Worm (Caenorhabditis elegans) whole organism, mixed stage, embryonic: ENCODE data around the gene clc-33.
A peak's percentile ranks its signal among the peaks of the same experiment; 100 is the strongest.

Experiments used
- elt-3 ChIP-seq: fragments of 150-350 bp; optimal IDR thresholded peaks from 2 replicates; lab custom pipeline; 2014; ENCODE audit warnings: missing biosample characterization, missing genetic modification characterization
- ham-2 ChIP-seq: fragments of 200-800 bp; sonication (Bioruptor generic); optimal IDR thresholded peaks from 2 replicates; lab custom pipeline; 2018; ENCODE audit warnings: mild to moderate bottlenecking, missing genetic modification characterization, missing compliant biosample characterization
- hlh-1 ChIP-seq: fragments of 150-350 bp; optimal IDR thresholded peaks from 2 replicates; lab custom pipeline; 2014; ENCODE audit warnings: missing biosample characterization, missing genetic modification reagents, missing genetic modification characterization
- mep-1 ChIP-seq: fragments of 150-350 bp; optimal IDR thresholded peaks from 2 replicates; lab custom pipeline; 2017; ENCODE audit warnings: missing biosample characterization, missing genetic modification reagents, missing genetic modification characterization, inconsistent platforms
- nhr-2 ChIP-seq: fragments of 150-350 bp; optimal IDR thresholded peaks from 2 replicates; lab custom pipeline; 2014; ENCODE audit warnings: missing biosample characterization, missing genetic modification characterization
- nhr-28 ChIP-seq: fragments of 150-350 bp; optimal IDR thresholded peaks from 2 replicates; lab custom pipeline; 2014; ENCODE audit warnings: missing biosample characterization, missing genetic modification characterization
- pha-4 ChIP-seq: fragments of 150-350 bp; optimal IDR thresholded peaks from 2 replicates; lab custom pipeline; 2018; ENCODE audit warnings: missing biosample characterization, missing genetic modification reagents, missing genetic modification characterization
- snpc-4 ChIP-seq: fragments of 150-350 bp; optimal IDR thresholded peaks from 2 replicates; lab custom pipeline; 2014; ENCODE audit warnings: missing biosample characterization, missing genetic modification characterization
- unc-120 ChIP-seq: sonication (generic microtip); optimal IDR thresholded peaks from 2 replicates; lab custom pipeline; 2017; ENCODE audit warnings: missing genetic modification characterization, missing compliant biosample characterization; ENCODE audit not compliant: poor library complexity, severe bottlenecking
- unc-39 ChIP-seq: fragments of 150-350 bp; optimal IDR thresholded peaks from 2 replicates; lab custom pipeline; 2014; ENCODE audit warnings: missing biosample characterization, missing genetic modification characterization
- unc-62 ChIP-seq: fragments of 150-350 bp; optimal IDR thresholded peaks from 2 replicates; lab custom pipeline; 2014; ENCODE audit warnings: missing biosample characterization, missing genetic modification reagents, missing genetic modification characterization
- ztf-11 ChIP-seq: fragments of 150-350 bp; optimal IDR thresholded peaks from 2 replicates; lab custom pipeline; 2014; ENCODE audit warnings: missing biosample characterization, missing genetic modification characterization

DNA sequence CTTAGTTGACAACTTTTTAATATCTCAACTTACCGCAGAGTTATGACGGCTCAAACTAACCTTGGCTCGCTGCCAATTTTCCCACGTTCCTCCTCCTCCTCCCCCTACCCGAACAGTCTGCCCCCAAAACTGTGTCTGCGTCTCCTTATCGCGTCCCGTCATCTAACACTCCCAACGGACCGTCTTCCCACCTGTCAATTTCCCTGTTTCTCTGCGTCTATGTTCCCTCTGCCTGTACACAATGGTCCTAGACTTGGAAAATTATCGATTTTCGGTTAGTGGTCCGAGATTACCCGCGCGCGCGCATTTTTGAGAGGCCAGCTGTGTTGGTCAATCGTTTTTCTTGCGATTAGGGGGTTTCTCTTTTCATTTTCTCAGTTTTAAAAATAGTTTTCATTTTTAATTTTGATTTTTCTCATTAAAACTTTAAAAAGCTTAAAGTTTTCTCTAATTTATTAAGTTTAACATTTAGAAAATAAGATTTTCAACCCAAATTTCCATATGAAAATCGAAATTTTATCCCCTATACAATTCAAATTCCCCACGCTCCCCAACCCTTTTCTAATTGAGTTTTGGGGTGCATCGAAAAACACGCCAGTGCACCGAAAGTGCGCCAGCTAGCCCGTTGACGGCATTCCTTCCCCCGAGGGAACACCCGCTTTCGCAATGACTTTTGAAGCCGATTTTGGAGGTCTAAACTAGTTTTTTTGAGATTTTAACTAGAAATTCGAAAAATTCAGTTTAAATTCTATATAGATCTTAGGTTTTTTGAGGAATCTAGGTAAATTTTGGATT lies 33.0 kb downstream of the clc-33 start, which contains the start of gene alg-2:
- TF ChIP-seq nhr-2 (tag; lab: Kevin White, UChicago) (peak; percentile 71), unc-62 (GFP tag; lab: Kevin White, UChicago) (peak; percentile 48), ham-2 (GFP tag; lab: Kevin White, UChicago) (peak; percentile 63), unc-120 (tag; lab: Kevin White, UChicago) (peak; percentile 28), ztf-11 (tag; lab: Kevin White, UChicago) (no peak), nhr-28 (tag; lab: Kevin White, UChicago) (no peak), unc-39 (tag; lab: Kevin White, UChicago) (no peak), pha-4 (tag; lab: Kevin White, UChicago) (no peak), snpc-4 (tag; lab: Kevin White, UChicago) (no peak), elt-3 (tag; lab: Kevin White, UChicago) (no peak), mep-1 (no peak), hlh-1 (peak; percentile 32)
